Fruit fly (Drosophila melanogaster): ENCODE measurements around the gene CG7110.

Gene CG7110

dm6 chr2L:13387255-13387654 lies 11.5 kb upstream of the CG7110 start, which contains the start of the genes Ing5 and CG7099 (continued):
- TF ChIP-seq pros (GFP tag; optimal IDR thresholded peaks at IDR 0.05) (no peak), Lim3 (GFP tag; IDR thresholded peaks at IDR 0.05) (peak; percentile 88), bsh (GFP tag; optimal IDR thresholded peaks at IDR 0.05) (peak; percentile 75 to 97), fd96Cb (tag; optimal IDR thresholded peaks at IDR 0.05) (peak; percentile 96), chif (GFP tag; optimal IDR thresholded peaks at IDR 0.05) (peak; percentile 86 to 93), CG10654 (GFP tag; optimal IDR thresholded peaks at IDR 0.05) (peak; percentile 96), GATAe (GFP tag; conservative IDR thresholded peaks at IDR 0.05) (peak; percentile 92), salm (tag; optimal IDR thresholded peaks at IDR 0.05) (peak; percentile 91), lov (optimal IDR thresholded peaks at IDR 0.05) (no peak), lov (GFP tag; IDR thresholded peaks at IDR 0.05) (peak; percentile 94), Trl (optimal IDR thresholded peaks at IDR 0.05) (no peak), Trl (GFP tag; optimal IDR thresholded peaks at IDR 0.05) (peak; percentile 91), Optix (GFP tag; IDR thresholded peaks at IDR 0.05) (peak; percentile 86; the same call in 2 of the 3 replicates), CG11723 (GFP tag; optimal IDR thresholded peaks at IDR 0.05) (peak; percentile 89), ro (GFP tag; IDR thresholded peaks at IDR 0.05) (peak; percentile 90), CG14441 (GFP tag; IDR thresholded peaks at IDR 0.05) (peak; percentile 98), NFAT (GFP tag; IDR thresholded peaks at IDR 0.05) (peak; percentile 95), CG6175 (GFP tag; IDR thresholded peaks at IDR 0.05) (peak; percentile 90), CG2202 (tag; optimal IDR thresholded peaks at IDR 0.05) (peak; percentile 90), CG6765 (GFP tag; optimal IDR thresholded peaks at IDR 0.05) (peak; percentile 85), p53 (GFP tag; optimal IDR thresholded peaks at IDR 0.05) (peak; percentile 36), ATbp (GFP tag; optimal IDR thresholded peaks at IDR 0.05) (peak; percentile 90), Sin3A (optimal IDR thresholded peaks at IDR 0.05) (no peak), CG6254 (GFP tag; optimal IDR thresholded peaks at IDR 0.05) (peak; percentile 87), Sry-β (GFP tag; optimal IDR thresholded peaks at IDR 0.05) (peak; percentile 67), CG34376 (GFP tag; optimal IDR thresholded peaks at IDR 0.05) (peak; percentile 88), ranshi (GFP tag; IDR thresholded peaks at IDR 0.05) (peak; percentile 97), en (GFP tag; optimal IDR thresholded peaks at IDR 0.05) (peak; percentile 60), peb (GFP tag; IDR thresholded peaks at IDR 0.05) (peak; percentile 94), nerfin-1 (tag; optimal IDR thresholded peaks at IDR 0.05) (peak; percentile 93), CG7987 (GFP tag; optimal IDR thresholded peaks at IDR 0.05) (peak; percentile 89), CG6654 (GFP tag; optimal IDR thresholded peaks at IDR 0.05) (peak; percentile 80), klu (GFP tag; IDR thresholded peaks at IDR 0.05) (peak; percentile 93), NfI (GFP tag; optimal IDR thresholded peaks at IDR 0.05) (peak; percentile 97), onecut (GFP tag; IDR thresholded peaks at IDR 0.05) (peak; percentile 85), Ada2b (GFP tag; IDR thresholded peaks at IDR 0.05) (peak; percentile 98), aop (GFP tag; IDR thresholded peaks at IDR 0.05) (peak; percentile 87), D19B (GFP tag; optimal IDR thresholded peaks at IDR 0.05) (peak; percentile 83), crol (GFP tag; IDR thresholded peaks at IDR 0.05) (peak; percentile 55), sob (GFP tag; IDR thresholded peaks at IDR 0.05) (peak; percentile 98), Asciz (GFP tag; optimal IDR thresholded peaks at IDR 0.05) (peak; percentile 90), slbo (GFP tag; IDR thresholded peaks at IDR 0.05) (peak; percentile 99), Ssrp (tag; optimal IDR thresholded peaks at IDR 0.05) (peak; percentile 97), CG4282 (GFP tag; optimal IDR thresholded peaks at IDR 0.05) (peak; percentile 91), Bteb2 (GFP tag; optimal IDR thresholded peaks at IDR 0.05) (peak; percentile 91), dati (GFP tag; IDR thresholded peaks at IDR 0.05) (peak; percentile 88), CG3163 (GFP tag; optimal IDR thresholded peaks at IDR 0.05) (peak; percentile 61), Stat92E (GFP tag; optimal IDR thresholded peaks at IDR 0.05) (peak in 1 of 3 experiments; percentile 71), CG14050 (GFP tag; IDR thresholded peaks at IDR 0.05) (peak; percentile 93), CG3995 (GFP tag; optimal IDR thresholded peaks at IDR 0.05) (peak; percentile 73), CG15601 (tag; optimal IDR thresholded peaks at IDR 0.05) (peak; percentile 94), hkb (optimal IDR thresholded peaks at IDR 0.05) (no peak), hkb (GFP tag; IDR thresholded peaks at IDR 0.05) (peak; percentile 95)
